Fruit fly (Drosophila melanogaster) whole organism, pupa: ENCODE data around the gene CG3982.

ENCODE experiments used
- CG10348 ChIP-seq: fragments of 200-800 bp; sonication (Bioruptor generic); IDR thresholded peaks from 2 replicates; pipeline ENCODE4 v1.3.6; 2022; ENCODE audit warnings: missing biosample characterization, missing genetic modification characterization
- CG12605 ChIP-seq: fragments of 200-800 bp; sonication (Bioruptor generic); IDR thresholded peaks from 2 replicates; pipeline ENCODE4 v1.3.6; 2022; ENCODE audit warnings: missing biosample characterization, missing genetic modification characterization
- CG13204 ChIP-seq: fragments of 200-800 bp; sonication (Bioruptor generic); optimal IDR thresholded peaks from 2 replicates; lab custom pipeline; 2018; ENCODE audit warnings: missing biosample characterization, mild to moderate bottlenecking, missing genetic modification characterization, moderate library complexity
- CG14655 ChIP-seq: fragments of 200-800 bp; sonication (Bioruptor generic); optimal IDR thresholded peaks from 3 replicates; lab custom pipeline; 2017; ENCODE audit warnings: mild to moderate bottlenecking, missing biosample characterization, missing genetic modification reagents, missing genetic modification characterization
- CG15710 ChIP-seq: fragments of 200-800 bp; sonication (Bioruptor generic); optimal IDR thresholded peaks from 2 replicates; lab custom pipeline; 2018; ENCODE audit warnings: missing biosample characterization, mild to moderate bottlenecking, missing genetic modification characterization, moderate library complexity
- CG17806 ChIP-seq: fragments of 200-800 bp; sonication (Bioruptor generic); optimal IDR thresholded peaks from 2 replicates; lab custom pipeline; 2018; ENCODE audit warnings: missing biosample characterization, mild to moderate bottlenecking, missing genetic modification characterization, moderate library complexity
- CG32121 ChIP-seq: fragments of 200-800 bp; sonication (Bioruptor generic); IDR thresholded peaks from 2 replicates; pipeline ENCODE4 v1.3.6; 2022; ENCODE audit warnings: missing biosample characterization, missing genetic modification characterization
- CG34367 ChIP-seq: fragments of 200-800 bp; sonication (Bioruptor generic); optimal IDR thresholded peaks from 2 replicates; lab custom pipeline; 2018; ENCODE audit warnings: missing biosample characterization, mild to moderate bottlenecking, missing genetic modification characterization
- CG4496 ChIP-seq: fragments of 200-800 bp; sonication (Bioruptor generic); IDR thresholded peaks from 3 replicates; pipeline ENCODE4 v1.3.6; 2022; ENCODE audit warnings: missing biosample characterization, missing genetic modification characterization
- CG8159 ChIP-seq: fragments of 200-800 bp; sonication (Bioruptor generic); optimal IDR thresholded peaks from 3 replicates; lab custom pipeline; 2018; ENCODE audit warnings: missing biosample characterization, mild to moderate bottlenecking, missing genetic modification characterization, moderate library complexity
- CG8301 ChIP-seq: fragments of 200-800 bp; sonication (Bioruptor generic); optimal IDR thresholded peaks from 2 replicates; lab custom pipeline; 2018; ENCODE audit warnings: missing biosample characterization, mild to moderate bottlenecking, missing genetic modification characterization
- CG9948 ChIP-seq: fragments of 200-800 bp; sonication (Bioruptor generic); optimal IDR thresholded peaks from 2 replicates; lab custom pipeline; 2018; ENCODE audit warnings: missing biosample characterization, mild to moderate bottlenecking, missing genetic modification characterization, moderate library complexity
- D1 ChIP-seq: fragments of 200-800 bp; sonication (Bioruptor generic); optimal IDR thresholded peaks from 2 replicates; lab custom pipeline; 2018; ENCODE audit warnings: missing biosample characterization, mild to moderate bottlenecking, missing genetic modification characterization, moderate library complexity
- EcR ChIP-seq: fragments of 200-800 bp; sonication (Bioruptor generic); optimal IDR thresholded peaks from 3 replicates; lab custom pipeline; 2019; ENCODE audit warnings: missing biosample characterization, missing genetic modification characterization, mild to moderate bottlenecking, moderate library complexity, missing genetic modification reagents
- Ets98B ChIP-seq: fragments of 200-800 bp; sonication (Bioruptor generic); IDR thresholded peaks from 2 replicates; pipeline ENCODE4 v1.3.6; 2022; ENCODE audit warnings: missing biosample characterization, missing genetic modification characterization
- Pif1A ChIP-seq: fragments of 200-800 bp; sonication (Bioruptor generic); optimal IDR thresholded peaks from 3 replicates; lab custom pipeline; 2016; ENCODE audit warnings: missing biosample characterization, missing genetic modification characterization
- Pif1B ChIP-seq: fragments of 200-800 bp; sonication (Bioruptor generic); optimal IDR thresholded peaks from 3 replicates; lab custom pipeline; 2016; ENCODE audit warnings: missing biosample characterization, missing genetic modification characterization
- Snoo ChIP-seq: fragments of 200-800 bp; sonication (Bioruptor generic); optimal IDR thresholded peaks from 3 replicates; lab custom pipeline; 2017; ENCODE audit warnings: missing biosample characterization, mild to moderate bottlenecking, missing genetic modification characterization, inconsistent platforms
- fd96Ca ChIP-seq: fragments of 200-800 bp; sonication (Bioruptor generic); IDR thresholded peaks from 3 replicates; pipeline ENCODE4 v1.3.6; 2022; ENCODE audit warnings: missing biosample characterization, missing genetic modification characterization
- gl ChIP-seq: fragments of 200-800 bp; sonication (Bioruptor generic); optimal IDR thresholded peaks from 2 replicates; lab custom pipeline; 2018; ENCODE audit warnings: missing biosample characterization, mild to moderate bottlenecking, missing genetic modification characterization
- rn ChIP-seq: fragments of 200-800 bp; sonication (Bioruptor generic); IDR thresholded peaks from 2 replicates; pipeline ENCODE4 v1.3.6; 2022; ENCODE audit warnings: missing biosample characterization, missing genetic modification characterization

Gene CG3982

dm6 chr3L:9400697-9401353 is 16.4 kb downstream of the CG3982 start:
- TF ChIP-seq CG4496 (GFP tag; lab: Robert Waterston, UW) (peak; percentile 8; the same call in 1 of the 3 replicates), CG9948 (tag; lab: Kevin White, UChicago) (no peak)
- TF ChIP-seq, all 21 proteins: peak for 1

dm6 chr3L:9399855-9400254 is 17.3 kb downstream of the CG3982 start:
- TF ChIP-seq CG12605 (no peak), D1 (tag; lab: Kevin White, UChicago) (no peak), Pif1A (GFP tag; lab: Kevin White, UChicago) (no peak), EcR (peak; percentile 63)

dm6 chr3L:9399013-9399750 is 18.0 kb downstream of the CG3982 start, which contains the start of gene CG4080:
CG4080 (minus strand) TSS chr3L:9399227.
- peak; percentile 28 for TF ChIP-seq Pif1A (GFP tag; lab: Kevin White, UChicago)
- no peak for TF ChIP-seq CG14655 (GFP tag; lab: Kevin White, UChicago)
- TF ChIP-seq Pif1B (GFP tag; lab: Kevin White, UChicago): no peak
- TF ChIP-seq CG12605: no peak
- no peak for TF ChIP-seq CG32121 (GFP tag; lab: Robert Waterston, UW)
- no peak for TF ChIP-seq CG15710
- TF ChIP-seq EcR: peak; percentile 48
- peak; percentile 13 for TF ChIP-seq CG34367 (tag; lab: Kevin White, UChicago)
- TF ChIP-seq CG8159 (tag; lab: Kevin White, UChicago): peak; percentile 68
- TF ChIP-seq, all 21 proteins: peak for 4

- TF ChIP-seq Ets98B (0 out of 2 replicates have a peak, but pooled peaks have one; percentile 46), Pif1B (GFP tag; lab: Kevin White, UChicago) (no peak), gl (no peak), D1 (tag; lab: Kevin White, UChicago) (peak; percentile 3), CG8301 (tag; lab: Kevin White, UChicago) (no peak), rn (GFP tag; lab: Robert Waterston, UW) (no peak), CG13204 (GFP tag; lab: Kevin White, UChicago) (no peak), Snoo (tag; lab: Kevin White, UChicago) (peak; percentile 29), Pif1A (GFP tag; lab: Kevin White, UChicago) (no peak), CG8159 (tag; lab: Kevin White, UChicago) (peak; percentile 20), CG9948 (tag; lab: Kevin White, UChicago) (peak; percentile 17), CG12605 (0 out of 2 replicates have a peak, but pooled peaks have one; percentile 46), CG10348 (GFP tag; lab: Robert Waterston, UW) (no peak), CG34367 (tag; lab: Kevin White, UChicago) (no peak), CG14655 (GFP tag; lab: Kevin White, UChicago) (no peak), fd96Ca (GFP tag; lab: Robert Waterston, UW) (no peak; the same call in 2 of the 3 replicates), CG17806 (tag; lab: Kevin White, UChicago) (peak; percentile 1), CG15710 (peak; percentile 9), CG32121 (GFP tag; lab: Robert Waterston, UW) (peak; percentile 35; the same call in 1 of the 2 replicates), EcR (peak; percentile 86), CG4496 (GFP tag; lab: Robert Waterston, UW) (peak; percentile 50; the same call in 1 of the 3 replicates)
These were observed 18.7 kb downstream of the CG3982 start for dm6 chr3L:9398435-9398981.

- TF ChIP-seq CG10348 (GFP tag; lab: Robert Waterston, UW) (no peak), gl (no peak)
These were observed 19.2 kb downstream of the CG3982 start for dm6 chr3L:9398028-9398427.

dm6 chr3L:9397156-9397555 is 20.0 kb downstream of the CG3982 start:
- TF ChIP-seq CG8159 (tag; lab: Kevin White, UChicago): no peak
- no peak for TF ChIP-seq D1 (tag; lab: Kevin White, UChicago)
- no peak for TF ChIP-seq CG9948 (tag; lab: Kevin White, UChicago)
- no peak for TF ChIP-seq rn (GFP tag; lab: Robert Waterston, UW)
- no peak for TF ChIP-seq Ets98B
- no peak for TF ChIP-seq CG15710
- TF ChIP-seq Pif1A (GFP tag; lab: Kevin White, UChicago): peak; percentile 29
- TF ChIP-seq gl: peak; percentile 49
- TF ChIP-seq EcR: no peak
- peak; percentile 22 for TF ChIP-seq CG14655 (GFP tag; lab: Kevin White, UChicago)
- no peak for TF ChIP-seq CG8301 (tag; lab: Kevin White, UChicago)
- no peak for TF ChIP-seq fd96Ca (GFP tag; lab: Robert Waterston, UW)
- no peak for TF ChIP-seq CG13204 (GFP tag; lab: Kevin White, UChicago)
- peak; percentile 12 for TF ChIP-seq Pif1B (GFP tag; lab: Kevin White, UChicago)
- no peak for TF ChIP-seq CG34367 (tag; lab: Kevin White, UChicago)
- TF ChIP-seq CG4496 (GFP tag; lab: Robert Waterston, UW): peak; percentile 54; the same call in 1 of the 3 replicates
- TF ChIP-seq CG32121 (GFP tag; lab: Robert Waterston, UW): peak; percentile 51; the same call in 1 of the 2 replicates
- no peak for TF ChIP-seq CG10348 (GFP tag; lab: Robert Waterston, UW)
- TF ChIP-seq CG17806 (tag; lab: Kevin White, UChicago): no peak
- no peak for TF ChIP-seq Snoo (tag; lab: Kevin White, UChicago)
- no peak for TF ChIP-seq CG12605
